Worm (Caenorhabditis elegans) whole organism, midembryonic: ENCODE results near the gene T05C1.1.

Experiments
- cog-1 ChIP-seq: sonication (generic microtip); optimal IDR thresholded peaks from 2 replicates; lab custom pipeline; 2016; ENCODE audit warnings: missing genetic modification characterization, missing compliant biosample characterization
- flt-1 ChIP-seq: fragments of 200-800 bp; sonication (Bioruptor generic); IDR thresholded peaks from 2 replicates; pipeline ENCODE4 v1.3.6; 2022; ENCODE audit warnings: missing genetic modification characterization, missing compliant biosample characterization
- klf-2 ChIP-seq: fragments of 200-800 bp; sonication (Bioruptor generic); conservative IDR thresholded peaks from 2 replicates; pipeline ENCODE4 v1.3.6; 2022; ENCODE audit warnings: missing genetic modification reagents, missing genetic modification characterization, missing compliant biosample characterization
- med-1 ChIP-seq: sonication (generic microtip); optimal IDR thresholded peaks from 2 replicates; lab custom pipeline; 2017; ENCODE audit warnings: missing genetic modification characterization, mild to moderate bottlenecking, missing compliant biosample characterization, antibody characterized with exemption, missing genetic modification reagents; ENCODE audit not compliant: insufficient read depth

DNA sequence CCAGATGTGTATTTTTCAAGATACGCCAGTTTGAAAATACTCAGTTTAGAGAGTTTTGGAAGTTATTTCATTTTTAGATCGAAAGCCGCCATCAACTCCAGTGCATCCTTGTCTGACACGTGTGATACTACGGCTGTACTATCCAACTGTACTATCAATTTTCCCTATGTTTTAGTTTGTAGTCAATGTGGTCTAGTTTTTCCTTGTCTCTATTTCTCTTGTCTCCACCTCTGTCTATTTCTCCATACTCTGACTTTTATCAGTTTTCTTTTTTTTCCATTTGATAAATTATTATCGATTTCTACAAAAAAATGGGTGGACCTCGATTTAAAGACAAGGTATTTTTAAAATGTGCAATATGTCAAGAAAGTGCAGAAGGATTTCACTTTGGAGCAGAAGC, 39.8 kb upstream of the T05C1.1 start, which contains the start of gene nhr-16:
- no peak for TF ChIP-seq cog-1 (tag; lab: Kevin White, UChicago)
- no peak for TF ChIP-seq flt-1 (GFP tag; lab: Robert Waterston, UW)
- no peak for TF ChIP-seq med-1 (GFP tag; lab: Kevin White, UChicago)
- no peak for TF ChIP-seq klf-2 (GFP tag; lab: Robert Waterston, UW)
